Fruit fly (Drosophila melanogaster): Measurements from ENCODE around the gene Snm1.

The Snm1 gene

dm6 chr3R:5554852-5555251 lies at the start of gene Snm1:
Gene Snm1 (plus strand): TSS chr3R:5555084.
- TF ChIP-seq pan (optimal IDR thresholded peaks at IDR 0.05) = no peak
- TF ChIP-seq EcR (GFP tag; optimal IDR thresholded peaks at IDR 0.05) = no peak
- no peak for TF ChIP-seq Dll (optimal IDR thresholded peaks at IDR 0.05)
- TF ChIP-seq CG8478 (optimal IDR thresholded peaks at IDR 0.05) = no peak
- no peak for TF ChIP-seq usp (GFP tag; optimal IDR thresholded peaks at IDR 0.05)
- TF ChIP-seq psq (optimal IDR thresholded peaks at IDR 0.05) = no peak

dm6 chr3R:5514759-5515158 lies 40.1 kb upstream of the Snm1 start:
- TF ChIP-seq psq (optimal IDR thresholded peaks at IDR 0.05) (no peak), pan (optimal IDR thresholded peaks at IDR 0.05) (no peak), Dll (optimal IDR thresholded peaks at IDR 0.05) (no peak), CG8478 (optimal IDR thresholded peaks at IDR 0.05) (no peak), usp (GFP tag; optimal IDR thresholded peaks at IDR 0.05) (no peak), EcR (GFP tag; optimal IDR thresholded peaks at IDR 0.05) (no peak)

dm6 chr3R:5516582-5517001 lies 38.3 kb upstream of the Snm1 start:
- TF ChIP-seq CG8478 (optimal IDR thresholded peaks at IDR 0.05) = no peak

dm6 chr3R:5517002-5517875 lies 37.6 kb upstream of the Snm1 start, which contains the start of gene Itpr:
Gene Itpr (plus strand): TSS chr3R:5517117.
- no peak for TF ChIP-seq pan (optimal IDR thresholded peaks at IDR 0.05)
- peak; percentile 14 for TF ChIP-seq CG8478 (optimal IDR thresholded peaks at IDR 0.05)
- peak; percentile 33 for TF ChIP-seq Dll (optimal IDR thresholded peaks at IDR 0.05)

- TF ChIP-seq Dll (optimal IDR thresholded peaks at IDR 0.05) (no peak), EcR (GFP tag; optimal IDR thresholded peaks at IDR 0.05) (peak in 1 of 2 experiments; percentile 14)
Observed at dm6 chr3R:5517876-5518211, 37.0 kb upstream of the Snm1 start.

dm6 chr3R:5518627-5519026 lies 36.3 kb upstream of the Snm1 start:
- TF ChIP-seq psq (optimal IDR thresholded peaks at IDR 0.05) (no peak), CG8478 (optimal IDR thresholded peaks at IDR 0.05) (no peak), pan (optimal IDR thresholded peaks at IDR 0.05) (no peak), Dll (optimal IDR thresholded peaks at IDR 0.05) (no peak), usp (GFP tag; optimal IDR thresholded peaks at IDR 0.05) (no peak), EcR (GFP tag; optimal IDR thresholded peaks at IDR 0.05) (no peak)

- TF ChIP-seq usp (GFP tag; optimal IDR thresholded peaks at IDR 0.05) = no peak
- TF ChIP-seq CG8478 (optimal IDR thresholded peaks at IDR 0.05) = no peak
- no peak for TF ChIP-seq Dll (optimal IDR thresholded peaks at IDR 0.05)
- no peak for TF ChIP-seq pan (optimal IDR thresholded peaks at IDR 0.05)
- no peak for TF ChIP-seq EcR (GFP tag; optimal IDR thresholded peaks at IDR 0.05)
- no peak for TF ChIP-seq psq (optimal IDR thresholded peaks at IDR 0.05)
Observed at dm6 chr3R:5519789-5520188, 35.1 kb upstream of the Snm1 start.

- TF ChIP-seq psq (optimal IDR thresholded peaks at IDR 0.05) (no peak), Dll (optimal IDR thresholded peaks at IDR 0.05) (no peak), usp (GFP tag; optimal IDR thresholded peaks at IDR 0.05) (no peak), CG8478 (optimal IDR thresholded peaks at IDR 0.05) (no peak), EcR (GFP tag; optimal IDR thresholded peaks at IDR 0.05) (no peak), pan (optimal IDR thresholded peaks at IDR 0.05) (no peak)
Observed at dm6 chr3R:5520566-5520965, 34.3 kb upstream of the Snm1 start.

dm6 chr3R:5523070-5523637 lies 31.7 kb upstream of the Snm1 start, which contains the start of the genes CG43845 and Nmdar1:
Gene CG43845 (minus strand): TSS chr3R:5523120.
Gene Nmdar1 (minus strand): TSS chr3R:5523328.
- TF ChIP-seq EcR (GFP tag; optimal IDR thresholded peaks at IDR 0.05) = no peak
- TF ChIP-seq CG8478 (optimal IDR thresholded peaks at IDR 0.05) = no peak
- TF ChIP-seq psq (optimal IDR thresholded peaks at IDR 0.05) = no peak
- TF ChIP-seq usp (GFP tag; optimal IDR thresholded peaks at IDR 0.05) = no peak
- TF ChIP-seq pan (optimal IDR thresholded peaks at IDR 0.05) = no peak

- TF ChIP-seq usp (GFP tag; optimal IDR thresholded peaks at IDR 0.05) (no peak), EcR (GFP tag; optimal IDR thresholded peaks at IDR 0.05) (no peak), Dll (optimal IDR thresholded peaks at IDR 0.05) (no peak), psq (optimal IDR thresholded peaks at IDR 0.05) (no peak), CG8478 (optimal IDR thresholded peaks at IDR 0.05) (no peak), pan (optimal IDR thresholded peaks at IDR 0.05) (no peak)
Observed at dm6 chr3R:5524804-5525203, 30.1 kb upstream of the Snm1 start.

- no peak for TF ChIP-seq usp (GFP tag; optimal IDR thresholded peaks at IDR 0.05)
Observed at dm6 chr3R:5527563-5527962, 27.3 kb upstream of the Snm1 start.

- no peak for TF ChIP-seq Dll (optimal IDR thresholded peaks at IDR 0.05)
- TF ChIP-seq CG8478 (optimal IDR thresholded peaks at IDR 0.05) = no peak
- no peak for TF ChIP-seq usp (GFP tag; optimal IDR thresholded peaks at IDR 0.05)
Observed at dm6 chr3R:5547464-5547943, 7.4 kb upstream of the Snm1 start, which contains the start of gene CG2519. Gene CG2519 (minus strand): TSS chr3R:5547775.

- TF ChIP-seq EcR (GFP tag; optimal IDR thresholded peaks at IDR 0.05) (no peak), pan (optimal IDR thresholded peaks at IDR 0.05) (no peak), Dll (optimal IDR thresholded peaks at IDR 0.05) (no peak), CG8478 (optimal IDR thresholded peaks at IDR 0.05) (no peak), usp (GFP tag; optimal IDR thresholded peaks at IDR 0.05) (no peak), psq (optimal IDR thresholded peaks at IDR 0.05) (no peak)
Observed at dm6 chr3R:5550452-5550851, 4.4 kb upstream of the Snm1 start.
